Worm (Caenorhabditis elegans) whole organism, dauer: Measurements from ENCODE around the gene col-177.

Experiments used
- unc-62 ChIP-seq: sonication (generic microtip); optimal IDR thresholded peaks from 2 replicates; lab custom pipeline; 2017; ENCODE audit warnings: missing biosample characterization, missing genetic modification reagents, missing genetic modification characterization

col-177 gene

ce11 chrX:10976447-10977196 lies 25.0 kb downstream of the col-177 start:
- no peak for TF ChIP-seq unc-62

- TF ChIP-seq unc-62, result no peak
Observed at ce11 chrX:10971118-10971517, 30.5 kb downstream of the col-177 start.

ce11 chrX:10970629-10971028 lies 31.0 kb downstream of the col-177 start, which contains the start of gene K09C8.8:
K09C8.8 (plus strand) TSS chrX:10970929.
- TF ChIP-seq unc-62, result no peak

- TF ChIP-seq unc-62, result no peak
Observed at ce11 chrX:10967698-10968097, 34.0 kb downstream of the col-177 start, which contains the start of gene K09C8.9. K09C8.9 (minus strand) TSS chrX:10967798.

ce11 chrX:10966251-10966650 lies 35.4 kb downstream of the col-177 start, which contains the start of gene lge-1:
lge-1 (plus strand) TSS chrX:10966551.
- TF ChIP-seq unc-62, result no peak

- TF ChIP-seq unc-62, result no peak
Observed at ce11 chrX:10965508-10965907, 36.1 kb downstream of the col-177 start.

- TF ChIP-seq unc-62, result no peak
Observed at ce11 chrX:10963453-10964046, 38.1 kb downstream of the col-177 start, which contains the start of gene nas-10. nas-10 (minus strand) TSS chrX:10963503.

- no peak for TF ChIP-seq unc-62
Observed at ce11 chrX:10961724-10962123, 39.9 kb downstream of the col-177 start.

- TF ChIP-seq unc-62, result no peak
Observed at ce11 chrX:10959136-10959535, 42.5 kb downstream of the col-177 start, which contains the start of gene K09C8.2. K09C8.2 (plus strand) TSS chrX:10959436.

ce11 chrX:10958427-10958826 lies 43.2 kb downstream of the col-177 start, which contains the start of gene nlp-19:
nlp-19 (plus strand) TSS chrX:10958727.
- no peak for TF ChIP-seq unc-62

- no peak for TF ChIP-seq unc-62
Observed at ce11 chrX:10956972-10957678, 44.5 kb downstream of the col-177 start.

- no peak for TF ChIP-seq unc-62
Observed at ce11 chrX:10953834-10954233, 47.8 kb downstream of the col-177 start, which contains the start of gene pbo-4. pbo-4 (plus strand) TSS chrX:10954134.

ce11 chrX:10951922-10952321 lies 49.7 kb downstream of the col-177 start:
- no peak for TF ChIP-seq unc-62

ce11 chrX:10951168-10951567 lies 50.5 kb downstream of the col-177 start, which contains the start of gene K09C8.7:
K09C8.7 (minus strand) TSS chrX:10951393.
- TF ChIP-seq unc-62, result no peak
